Worm (Caenorhabditis elegans) whole organism, mixed stage, embryonic: ENCODE results near the gene F32G8.3.

ENCODE experiments used
- ceh-43 ChIP-seq: fragments of 200-800 bp; sonication (Bioruptor generic); optimal IDR thresholded peaks from 2 replicates; lab custom pipeline; 2018; ENCODE audit warnings: mild to moderate bottlenecking, missing genetic modification characterization, moderate library complexity, missing compliant biosample characterization
- hlh-1 ChIP-seq: fragments of 150-350 bp; optimal IDR thresholded peaks from 2 replicates; lab custom pipeline; 2014; ENCODE audit warnings: missing biosample characterization, missing genetic modification reagents, missing genetic modification characterization
- lin-32 ChIP-seq: fragments of 200-800 bp; sonication (Bioruptor generic); optimal IDR thresholded peaks from 2 replicates; lab custom pipeline; 2018; ENCODE audit warnings: mild to moderate bottlenecking, missing genetic modification characterization, missing compliant biosample characterization
- lsy-2 ChIP-seq: fragments of 150-350 bp; optimal IDR thresholded peaks from 2 replicates; lab custom pipeline; 2014; ENCODE audit warnings: missing biosample characterization, missing genetic modification characterization
- snpc-4 ChIP-seq: fragments of 150-350 bp; optimal IDR thresholded peaks from 2 replicates; lab custom pipeline; 2014; ENCODE audit warnings: missing biosample characterization, missing genetic modification characterization
- unc-39 ChIP-seq: fragments of 150-350 bp; optimal IDR thresholded peaks from 2 replicates; lab custom pipeline; 2014; ENCODE audit warnings: missing biosample characterization, missing genetic modification characterization

DNA sequence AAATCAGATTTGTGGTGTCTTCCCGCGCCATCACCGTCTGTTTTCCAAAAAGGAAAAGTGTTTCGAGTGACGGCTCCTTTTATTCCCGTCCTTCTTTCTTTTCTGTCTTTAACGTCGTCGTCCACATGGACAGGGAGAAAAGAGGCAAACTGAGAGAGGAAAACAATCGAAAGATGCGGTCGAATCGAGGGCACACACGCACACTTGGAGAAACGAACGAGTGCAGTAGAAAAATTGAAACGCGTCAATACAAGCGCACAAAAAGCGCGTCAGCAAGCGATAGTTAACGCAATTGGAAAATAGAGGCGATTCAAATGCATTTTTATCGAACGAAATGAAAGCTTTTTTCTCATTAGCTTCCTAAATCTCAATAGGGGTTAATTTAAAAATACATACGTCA lies 18.3 kb downstream of the F32G8.3 start:
- TF ChIP-seq lsy-2 (tag; lab: Kevin White, UChicago) (peak; percentile 78), unc-39 (tag; lab: Kevin White, UChicago) (no peak), ceh-43 (GFP tag; lab: Kevin White, UChicago) (no peak), snpc-4 (tag; lab: Kevin White, UChicago) (no peak), hlh-1 (tag; lab: Kevin White, UChicago) (peak; percentile 58), lin-32 (GFP tag; lab: Kevin White, UChicago) (no peak)
